Worm (Caenorhabditis elegans) whole organism, early embryonic: ENCODE results near the gene papl-1.

Source experiments
- ama-1 ChIP-seq: fragments of 150-350 bp; optimal IDR thresholded peaks from 2 replicates; lab custom pipeline; 2014
- hmbx-1 ChIP-seq: sonication (generic microtip); optimal IDR thresholded peaks from 2 replicates; lab custom pipeline; 2016; ENCODE audit warnings: mild to moderate bottlenecking, missing genetic modification characterization, missing compliant biosample characterization
- pes-1 ChIP-seq: fragments of 200-800 bp; sonication (Bioruptor generic); IDR thresholded peaks from 2 replicates; pipeline ENCODE4 v1.3.6; 2022; ENCODE audit warnings: missing genetic modification reagents, missing genetic modification characterization, missing compliant biosample characterization

DNA sequence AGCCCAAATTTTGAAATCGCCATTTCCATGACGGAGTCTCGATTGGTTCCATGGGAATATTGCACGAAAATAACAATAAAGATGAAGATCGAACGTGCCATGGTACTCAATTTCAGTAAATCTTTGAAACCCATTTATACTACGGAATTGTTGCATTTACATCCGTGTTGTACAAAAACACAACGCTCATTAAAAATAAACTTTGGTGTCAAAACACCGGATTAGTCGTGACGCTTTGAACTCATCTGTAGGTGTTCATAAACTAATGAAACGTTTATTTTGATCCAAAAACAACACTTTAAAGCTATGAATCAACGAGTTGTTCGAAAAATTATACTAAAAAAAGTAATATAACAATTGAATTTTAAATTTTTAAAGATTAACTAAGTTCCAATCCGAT lies 45.4 kb downstream of the papl-1 start, which contains the start of gene R11D1.4:
- no peak for TF ChIP-seq ama-1 (lab: Kevin White, UChicago)
- no peak for TF ChIP-seq pes-1 (GFP tag; lab: Robert Waterston, UW)
- no peak for TF ChIP-seq hmbx-1 (tag; lab: Kevin White, UChicago)
